Worm (Caenorhabditis elegans) whole organism, L4 larva: ENCODE measurements around the gene pqn-37.

Experiments used
- D1046.2 ChIP-seq: fragments of 200-800 bp; sonication (Bioruptor generic); IDR thresholded peaks from 2 replicates; pipeline ENCODE4 v1.3.6; 2022; ENCODE audit warnings: missing genetic modification characterization, missing compliant biosample characterization
- F10B5.3 ChIP-seq: sonication (generic microtip); optimal IDR thresholded peaks from 2 replicates; lab custom pipeline; 2016; ENCODE audit warnings: mild to moderate bottlenecking, missing genetic modification characterization, missing compliant biosample characterization
- F26F4.8 ChIP-seq: fragments of 200-800 bp; sonication (Bioruptor generic); conservative IDR thresholded peaks from 2 replicates; pipeline ENCODE4 v1.3.6; 2022; ENCODE audit warnings: missing genetic modification characterization, missing compliant biosample characterization
- F49E8.2 ChIP-seq: sonication (generic microtip); optimal IDR thresholded peaks from 2 replicates; lab custom pipeline; 2016; ENCODE audit warnings: missing compliant biosample characterization, mild to moderate bottlenecking, missing genetic modification characterization, borderline replicate concordance
- ZK546.5 ChIP-seq, 2 experiments: sonication (generic microtip); optimal IDR thresholded peaks; 2 replicates each; lab custom pipeline; 2017; ENCODE audit warnings: missing biosample characterization in 2 of 2, missing genetic modification characterization in 2 of 2
- aha-1 ChIP-seq: fragments of 150-350 bp; peaks from one replicate; lab custom pipeline; 2014; ENCODE audit warnings: missing biosample characterization, missing genetic modification characterization
- ceh-20 ChIP-seq: fragments of 200-800 bp; sonication (Bioruptor generic); IDR thresholded peaks from 2 replicates; pipeline ENCODE4 v1.3.6; 2022; ENCODE audit warnings: missing genetic modification reagents, missing genetic modification characterization, missing compliant biosample characterization
- daf-16 ChIP-seq, 3 experiments: sonication (generic microtip); optimal IDR thresholded peaks; 2 replicates each; lab custom pipeline; 2016 to 2017; ENCODE audit warnings: missing genetic modification characterization in 3 of 3, missing genetic modification reagents in 3 of 3, mild to moderate bottlenecking in 2 of 3, missing compliant biosample characterization in 2 of 3, missing biosample characterization in 1 of 3, moderate library complexity in 1 of 3
- dmd-6 ChIP-seq: fragments of 200-800 bp; sonication (Bioruptor generic); IDR thresholded peaks from 2 replicates; pipeline ENCODE4 v1.3.6; 2022; ENCODE audit warnings: missing genetic modification reagents, missing genetic modification characterization, missing compliant biosample characterization
- dve-1 ChIP-seq: sonication (generic microtip); optimal IDR thresholded peaks from 2 replicates; lab custom pipeline; 2017; ENCODE audit warnings: antibody characterized with exemption, mild to moderate bottlenecking, missing genetic modification characterization, missing compliant biosample characterization; ENCODE audit not compliant: insufficient read depth
- egl-27 ChIP-seq: sonication (generic microtip); optimal IDR thresholded peaks from 3 replicates; lab custom pipeline; 2017; ENCODE audit warnings: missing biosample characterization, missing genetic modification reagents, missing genetic modification characterization
- fos-1 ChIP-seq: fragments of 150-350 bp; optimal IDR thresholded peaks from 2 replicates; lab custom pipeline; 2014; ENCODE audit warnings: missing biosample characterization, missing genetic modification characterization
- hlh-11 ChIP-seq: fragments of 200-800 bp; sonication (Bioruptor generic); optimal IDR thresholded peaks from 2 replicates; lab custom pipeline; 2018; ENCODE audit warnings: mild to moderate bottlenecking, missing genetic modification characterization, missing compliant biosample characterization
- hlh-30 ChIP-seq: sonication (generic microtip); optimal IDR thresholded peaks from 2 replicates; lab custom pipeline; 2017; ENCODE audit warnings: antibody characterized with exemption, mild to moderate bottlenecking, missing genetic modification characterization, missing compliant biosample characterization; ENCODE audit not compliant: insufficient read depth
- jun-1 ChIP-seq: fragments of 150-350 bp; optimal IDR thresholded peaks from 2 replicates; lab custom pipeline; 2014; ENCODE audit warnings: missing biosample characterization, missing genetic modification reagents, missing genetic modification characterization
- lin-38 ChIP-seq: fragments of 200-800 bp; sonication (Bioruptor generic); IDR thresholded peaks from 2 replicates; pipeline ENCODE4 v1.3.6; 2022; ENCODE audit warnings: missing genetic modification reagents, missing genetic modification characterization, missing compliant biosample characterization
- lir-3 ChIP-seq: sonication (generic microtip); optimal IDR thresholded peaks from 2 replicates; lab custom pipeline; 2016; ENCODE audit warnings: mild to moderate bottlenecking, missing genetic modification characterization, missing compliant biosample characterization
- lsy-2 ChIP-seq, 2 experiments: fragments of 150-350 bp in 1 of 2; sonication (generic microtip) in 1 of 2; optimal IDR thresholded peaks; 2 replicates each; lab custom pipeline; 2014 to 2017; ENCODE audit warnings: missing biosample characterization in 2 of 2, missing genetic modification characterization in 2 of 2
- mdl-1 ChIP-seq, 2 experiments: fragments of 150-350 bp in 1 of 2; sonication (generic microtip) in 1 of 2; optimal IDR thresholded peaks; 2 replicates each; lab custom pipeline; 2014 to 2017; ENCODE audit warnings: missing biosample characterization in 2 of 2, missing genetic modification characterization in 2 of 2
- mxl-2 ChIP-seq: fragments of 200-800 bp; sonication (Bioruptor generic); conservative IDR thresholded peaks from 2 replicates; pipeline ENCODE4 v1.3.6; 2022; ENCODE audit warnings: missing genetic modification reagents, missing genetic modification characterization, missing compliant biosample characterization
- nhr-237 ChIP-seq: sonication (generic microtip); optimal IDR thresholded peaks from 2 replicates; lab custom pipeline; 2017; ENCODE audit warnings: missing biosample characterization, missing genetic modification characterization
- nhr-28 ChIP-seq: fragments of 150-350 bp; optimal IDR thresholded peaks from 2 replicates; lab custom pipeline; 2014; ENCODE audit warnings: missing biosample characterization, missing genetic modification characterization
- nhr-48 ChIP-seq: sonication (generic microtip); optimal IDR thresholded peaks from 2 replicates; lab custom pipeline; 2016; ENCODE audit warnings: mild to moderate bottlenecking, missing genetic modification characterization, missing compliant biosample characterization
- nhr-6 ChIP-seq: fragments of 150-350 bp; optimal IDR thresholded peaks from 2 replicates; lab custom pipeline; 2014; ENCODE audit warnings: missing biosample characterization, missing genetic modification characterization
- nhr-76 ChIP-seq: fragments of 150-350 bp; optimal IDR thresholded peaks from 2 replicates; lab custom pipeline; 2014; ENCODE audit warnings: missing biosample characterization, missing genetic modification characterization
- nhr-77 ChIP-seq: fragments of 150-350 bp; optimal IDR thresholded peaks from 2 replicates; lab custom pipeline; 2014; ENCODE audit warnings: missing biosample characterization, missing genetic modification characterization
- pha-4 ChIP-seq, 2 experiments: fragments of 150-350 bp in 1 of 2; fragments of 200-800 bp in 1 of 2; sonication (Bioruptor generic) in 1 of 2; IDR thresholded peaks in 1 of 2; optimal IDR thresholded peaks in 1 of 2; 2 replicates each; pipeline versions ENCODE4 v1.3.6 to Lab custom; 2014 to 2022; ENCODE audit warnings: missing genetic modification characterization in 2 of 2, missing genetic modification reagents in 2 of 2, missing biosample characterization in 1 of 2, missing compliant biosample characterization in 1 of 2
- php-3 ChIP-seq: fragments of 200-800 bp; sonication (Bioruptor generic); IDR thresholded peaks from 2 replicates; pipeline ENCODE4 v1.3.6; 2022; ENCODE audit warnings: missing genetic modification reagents, missing genetic modification characterization, missing compliant biosample characterization
- pqm-1 ChIP-seq: sonication (generic microtip); optimal IDR thresholded peaks from 2 replicates; lab custom pipeline; 2017; ENCODE audit warnings: missing biosample characterization, missing genetic modification characterization
- saeg-2 ChIP-seq: fragments of 200-800 bp; sonication (Bioruptor generic); IDR thresholded peaks from 2 replicates; pipeline ENCODE4 v1.3.6; 2022; ENCODE audit warnings: missing genetic modification reagents, missing genetic modification characterization, missing compliant biosample characterization
- sdz-12 ChIP-seq: fragments of 200-800 bp; sonication (Bioruptor generic); optimal IDR thresholded peaks from 2 replicates; lab custom pipeline; 2018; ENCODE audit warnings: mild to moderate bottlenecking, missing genetic modification characterization, missing compliant biosample characterization
- set-16 ChIP-seq: fragments of 200-800 bp; sonication (Bioruptor generic); IDR thresholded peaks from 2 replicates; pipeline ENCODE4 v1.3.6; 2022; ENCODE audit warnings: missing genetic modification reagents, missing genetic modification characterization, missing compliant biosample characterization
- snpc-1.2 ChIP-seq: fragments of 200-800 bp; sonication (Bioruptor generic); IDR thresholded peaks from 2 replicates; pipeline ENCODE4 v1.3.6; 2022; ENCODE audit warnings: missing genetic modification reagents, missing genetic modification characterization, missing compliant biosample characterization
- tra-1 ChIP-seq: fragments of 200-800 bp; sonication (Bioruptor generic); IDR thresholded peaks from 2 replicates; pipeline ENCODE4 v1.3.6; 2022; ENCODE audit warnings: missing genetic modification reagents, missing genetic modification characterization, missing compliant biosample characterization
- unc-39 ChIP-seq: sonication (generic microtip); optimal IDR thresholded peaks from 2 replicates; lab custom pipeline; 2017; ENCODE audit warnings: missing biosample characterization, missing genetic modification characterization

Gene pqn-37

DNA sequence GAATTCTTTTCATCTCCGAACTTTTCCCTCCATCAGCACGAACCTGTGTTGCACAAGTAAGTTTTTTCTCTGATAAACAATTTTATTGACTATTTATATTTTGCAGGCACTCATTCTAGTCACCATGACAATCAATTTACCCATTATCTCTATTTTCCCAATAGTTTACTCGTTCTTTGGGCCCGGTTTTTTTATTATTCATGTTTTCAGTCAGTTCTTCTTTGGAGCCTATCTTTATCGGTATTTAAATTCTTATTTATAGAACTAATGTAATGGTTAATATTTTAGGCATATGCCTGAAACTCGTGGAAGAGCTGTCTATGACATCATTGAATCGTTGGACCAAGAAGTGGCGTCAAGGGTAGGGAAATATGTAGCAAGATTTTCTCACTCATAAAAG, 34.6 kb upstream of the pqn-37 start (continued):
- no peak for TF ChIP-seq ceh-20
- no peak for TF ChIP-seq sdz-12 (GFP tag; lab: Kevin White, UChicago)
- no peak for TF ChIP-seq fos-1 (tag; lab: Kevin White, UChicago)
- no peak for TF ChIP-seq nhr-237
- TF ChIP-seq lir-3 (tag; lab: Kevin White, UChicago): no peak
- TF ChIP-seq pha-4 (GFP tag; IDR thresholded peaks at IDR 0.05; lab: Robert Waterston, UW): no peak
- no peak for TF ChIP-seq pha-4 (tag; optimal IDR thresholded peaks at IDR 0.05; lab: Kevin White, UChicago)
- TF ChIP-seq nhr-76: no peak
- no peak for TF ChIP-seq F26F4.8 (GFP tag; lab: Robert Waterston, UW)
- no peak for TF ChIP-seq tra-1 (GFP tag; lab: Robert Waterston, UW)
- TF ChIP-seq daf-16 (GFP tag; optimal IDR thresholded peaks at IDR 0.05; lab: Kevin White, UChicago): no peak
- peak; percentile 95 for TF ChIP-seq daf-16 (tag; optimal IDR thresholded peaks at IDR 0.05; lab: Kevin White, UChicago)
- peak; percentile 18; the same call in 1 of the 2 replicates for TF ChIP-seq dmd-6 (GFP tag; lab: Robert Waterston, UW)
- TF ChIP-seq F10B5.3 (tag; lab: Kevin White, UChicago): no peak

DNA sequence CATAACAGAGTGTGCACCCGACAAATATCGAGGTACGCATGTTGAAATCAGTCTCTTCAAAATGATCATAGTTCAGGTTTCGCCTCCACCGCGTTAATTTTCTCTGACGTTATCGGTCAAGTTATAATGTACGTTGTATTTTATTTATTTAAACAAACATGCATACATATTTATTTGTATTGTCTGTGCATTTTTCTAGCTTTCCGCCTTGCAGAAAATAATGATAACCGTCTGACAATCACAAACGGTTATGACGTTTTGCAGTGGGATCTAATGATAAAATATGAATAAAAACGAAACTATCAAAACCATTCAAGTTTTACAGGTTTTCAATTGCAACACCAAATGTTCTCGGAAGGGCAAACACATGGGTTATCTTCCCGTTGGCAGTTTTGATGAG, 32.9 kb upstream of the pqn-37 start:
- no peak for TF ChIP-seq lin-38 (GFP tag; lab: Robert Waterston, UW)
- TF ChIP-seq saeg-2: peak; percentile 45; the same call in 1 of the 2 replicates
- no peak for TF ChIP-seq egl-27 (tag; lab: Kevin White, UChicago)
- TF ChIP-seq dmd-6 (GFP tag; lab: Robert Waterston, UW): peak; percentile 58
- TF ChIP-seq daf-16 (GFP tag; optimal IDR thresholded peaks at IDR 0.05; lab: Kevin White, UChicago): no peak
- TF ChIP-seq daf-16 (tag; optimal IDR thresholded peaks at IDR 0.05; lab: Kevin White, UChicago): peak; percentile 69
- TF ChIP-seq fos-1 (tag; lab: Kevin White, UChicago): no peak
- no peak for TF ChIP-seq nhr-77 (tag; lab: Kevin White, UChicago)
- peak; percentile 5 for TF ChIP-seq nhr-28 (tag; lab: Kevin White, UChicago)
- TF ChIP-seq hlh-11 (tag; lab: Kevin White, UChicago): peak; percentile 48
- TF ChIP-seq unc-39 (tag; lab: Kevin White, UChicago): no peak
- peak; percentile 29 for TF ChIP-seq dve-1 (tag; lab: Kevin White, UChicago)
- TF ChIP-seq set-16 (GFP tag; lab: Robert Waterston, UW): no peak
- TF ChIP-seq lsy-2 (tag; optimal IDR thresholded peaks at IDR 0.05; lab: Kevin White, UChicago): no peak
- no peak for TF ChIP-seq hlh-30 (tag; lab: Kevin White, UChicago)
- TF ChIP-seq nhr-6 (tag; lab: Kevin White, UChicago): peak; percentile 0
- TF ChIP-seq F49E8.2: no peak
- TF ChIP-seq ZK546.5 (tag; optimal IDR thresholded peaks at IDR 0.05; lab: Kevin White, UChicago): no peak
- TF ChIP-seq aha-1 (tag; lab: Kevin White, UChicago): peak; percentile 73
- no peak for TF ChIP-seq jun-1 (tag; lab: Kevin White, UChicago)
- TF ChIP-seq php-3 (GFP tag; lab: Robert Waterston, UW): peak; percentile 58; the same call in 1 of the 2 replicates
- peak; percentile 42 for TF ChIP-seq nhr-48 (tag; lab: Kevin White, UChicago)

DNA sequence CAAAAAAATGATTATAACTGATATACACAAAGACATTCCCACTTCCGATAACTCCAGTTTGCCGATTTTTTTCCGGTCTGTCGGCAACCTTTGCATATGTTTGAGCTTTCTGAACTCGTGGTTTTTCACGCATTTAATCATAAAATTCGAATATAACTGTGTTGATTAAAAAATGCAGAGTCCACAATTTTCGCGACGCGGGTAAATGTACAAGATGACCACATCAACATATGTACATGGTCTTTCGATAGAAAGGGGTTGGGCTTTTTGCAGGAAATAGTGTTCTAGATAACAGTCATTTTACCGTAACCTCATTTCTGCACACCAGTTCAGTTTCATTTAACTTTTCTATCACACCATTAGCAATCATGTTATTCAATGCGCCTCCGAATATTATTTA, 32.0 kb upstream of the pqn-37 start, which contains the start of gene K09C4.5:
Gene K09C4.5 (plus strand): TSS at position 326 of the 400 bp plus-strand sequence.
- peak; percentile 62 for TF ChIP-seq nhr-28 (tag; lab: Kevin White, UChicago)
- TF ChIP-seq mdl-1 (tag; optimal IDR thresholded peaks at IDR 0.05; lab: Kevin White, UChicago): no peak
- TF ChIP-seq snpc-1.2 (GFP tag; lab: Robert Waterston, UW): no peak
- TF ChIP-seq aha-1 (tag; lab: Kevin White, UChicago): peak; percentile 13
- TF ChIP-seq daf-16 (GFP tag; optimal IDR thresholded peaks at IDR 0.05; lab: Kevin White, UChicago): no peak
- peak; percentile 64 for TF ChIP-seq daf-16 (tag; optimal IDR thresholded peaks at IDR 0.05; lab: Kevin White, UChicago)
- peak; percentile 13 for TF ChIP-seq hlh-11 (tag; lab: Kevin White, UChicago)
- no peak for TF ChIP-seq D1046.2 (GFP tag; lab: Robert Waterston, UW)
- TF ChIP-seq pqm-1: peak; percentile 37
- TF ChIP-seq mxl-2: no peak
